Fruit fly (Drosophila melanogaster): ENCODE measurements around the gene fid.

Gene fid

DNA sequence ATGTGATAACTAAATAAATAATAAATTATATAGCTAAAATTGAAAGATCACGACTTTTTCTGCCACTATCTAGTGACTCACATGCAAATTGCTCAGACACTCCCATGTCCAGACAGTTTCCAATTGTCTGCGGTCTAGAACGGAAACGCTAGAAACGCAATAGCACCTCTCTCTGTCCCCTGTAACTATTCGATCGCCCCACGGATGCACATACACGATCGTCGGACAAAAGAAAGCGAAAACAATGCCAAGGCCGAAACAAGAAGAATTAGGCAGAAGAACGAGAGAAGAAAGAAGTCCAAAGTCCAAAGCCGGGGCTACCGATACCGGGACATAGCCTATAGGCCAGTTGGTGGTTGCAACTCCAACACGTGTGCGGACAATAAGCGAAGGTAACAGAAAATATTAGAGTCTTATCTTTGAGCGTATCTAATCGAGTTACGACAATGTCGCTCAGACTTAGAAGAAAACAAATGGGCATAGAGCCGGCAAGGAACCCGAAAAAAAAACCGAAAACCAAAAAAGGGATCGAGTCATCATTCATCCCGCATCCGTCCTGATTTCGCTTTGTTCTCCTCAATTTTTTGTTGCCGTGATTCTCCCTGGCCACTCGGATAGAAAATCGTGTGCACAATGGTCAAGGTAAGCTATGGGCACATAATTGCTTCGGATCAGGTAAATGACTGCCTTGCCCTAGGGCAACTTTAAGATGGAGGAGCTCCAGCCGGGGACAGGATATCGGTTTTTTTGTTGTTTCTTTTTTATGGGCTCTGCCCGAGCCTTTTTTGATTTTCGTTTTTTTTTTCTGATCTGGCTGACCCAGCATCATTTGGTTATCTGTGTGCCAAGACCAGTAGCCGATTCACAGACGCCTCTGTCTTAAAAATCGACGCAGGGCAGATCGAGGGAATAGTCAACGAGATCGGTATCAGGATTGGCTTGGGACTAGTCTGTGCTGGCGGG is 31.1 kb downstream of the fid start (continued):
- TF ChIP-seq sens (GFP tag) (peak; percentile 78), Dip2 (GFP tag; IDR thresholded peaks at IDR 0.05) (no peak), CG5180 (GFP tag; optimal IDR thresholded peaks at IDR 0.05) (peak; percentile 79), twi (tag; optimal IDR thresholded peaks at IDR 0.05) (peak; percentile 1), TFAM (GFP tag; optimal IDR thresholded peaks at IDR 0.05) (no peak), Jarid2 (GFP tag; optimal IDR thresholded peaks at IDR 0.05) (no peak), vfl (GFP tag; optimal IDR thresholded peaks at IDR 0.05) (no peak), CG2129 (GFP tag; IDR thresholded peaks at IDR 0.05; ENCODE audit: partially characterized antibody) (no peak), vvl (GFP tag; IDR thresholded peaks at IDR 0.05) (no peak), Elba2 (GFP tag; optimal IDR thresholded peaks at IDR 0.05) (peak; percentile 43), ssp (GFP tag; IDR thresholded peaks at IDR 0.05) (no peak), CG33213 (GFP tag; optimal IDR thresholded peaks at IDR 0.05) (no peak), Mad (GFP tag; optimal IDR thresholded peaks at IDR 0.05) (no peak), CG10147 (GFP tag; optimal IDR thresholded peaks at IDR 0.05) (no peak), CG18476 (GFP tag; optimal IDR thresholded peaks at IDR 0.05) (peak; percentile 99), CG3163 (GFP tag; optimal IDR thresholded peaks at IDR 0.05) (no peak), nom (GFP tag; optimal IDR thresholded peaks at IDR 0.05) (peak; percentile 48), CrebB (tag; optimal IDR thresholded peaks at IDR 0.05) (no peak), psq (GFP tag; optimal IDR thresholded peaks at IDR 0.05) (no peak), CG30431 (GFP tag; optimal IDR thresholded peaks at IDR 0.05) (no peak), salm (tag; optimal IDR thresholded peaks at IDR 0.05) (no peak), CG1529 (GFP tag; optimal IDR thresholded peaks at IDR 0.05) (no peak), wor (GFP tag; IDR thresholded peaks at IDR 0.05) (no peak), CG7928 (GFP tag; optimal IDR thresholded peaks at IDR 0.05) (no peak), Dll (GFP tag; IDR thresholded peaks at IDR 0.05; ENCODE audit: partially characterized antibody) (0 out of 4 replicates have a peak, but pooled peaks have one; percentile 13), CG15011 (GFP tag; optimal IDR thresholded peaks at IDR 0.05) (no peak), CG17912 (GFP tag; optimal IDR thresholded peaks at IDR 0.05) (no peak), abd-A (tag; optimal IDR thresholded peaks at IDR 0.05) (no peak), grn (GFP tag; optimal IDR thresholded peaks at IDR 0.05) (peak; percentile 81), CG14014 (GFP tag; IDR thresholded peaks at IDR 0.05) (no peak), Spps (tag; optimal IDR thresholded peaks at IDR 0.05) (no peak), CG8089 (GFP tag; optimal IDR thresholded peaks at IDR 0.05) (no peak), dmrt99B (tag; optimal IDR thresholded peaks at IDR 0.05) (no peak), Trl (optimal IDR thresholded peaks at IDR 0.05) (no peak), Trl (GFP tag; optimal IDR thresholded peaks at IDR 0.05) (no peak), CG42726 (GFP tag; IDR thresholded peaks at IDR 0.05; ENCODE audit: partially characterized antibody) (no peak), pros (GFP tag; optimal IDR thresholded peaks at IDR 0.05) (peak; percentile 80), hkb (optimal IDR thresholded peaks at IDR 0.05) (no peak), hkb (GFP tag; IDR thresholded peaks at IDR 0.05) (no peak), MTF-1 (GFP tag; optimal IDR thresholded peaks at IDR 0.05; ENCODE audit: borderline replicate concordance) (no peak), CG32772 (GFP tag; IDR thresholded peaks at IDR 0.05) (no peak)
